Worm (Caenorhabditis elegans) whole organism, dauer: Measurements from ENCODE around the gene C09H10.9.
"Not testable (repeated sequence)": the region's sequence is repeated elsewhere in the genome, so short reads cannot be mapped to it uniquely, and the experiment has no call there.

Source experiments
- unc-62 ChIP-seq: sonication (generic microtip); optimal IDR thresholded peaks from 2 replicates; lab custom pipeline; 2017; ENCODE audit warnings: missing biosample characterization, missing genetic modification reagents, missing genetic modification characterization

C09H10.9 gene

DNA sequence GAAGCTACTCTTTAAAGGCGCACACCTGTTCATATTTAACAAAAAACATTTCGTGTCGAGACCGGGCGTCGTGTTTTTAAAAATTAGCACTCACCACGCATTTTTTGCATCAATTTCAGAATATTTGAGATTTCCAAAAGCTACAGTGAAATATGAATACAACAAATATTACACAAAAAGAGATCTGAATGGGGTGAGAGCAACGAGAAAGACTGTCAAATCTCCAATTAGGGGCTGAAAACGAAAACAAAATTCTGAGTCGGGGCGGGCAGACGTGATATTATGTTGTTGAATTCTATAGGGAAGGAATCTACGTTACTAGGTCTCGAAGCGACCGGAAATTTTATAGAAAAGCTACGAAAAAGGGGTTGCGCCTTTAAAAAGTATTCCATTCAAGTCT is 605 bp upstream of the C09H10.9 start, which contains the start of gene C09H10.5:
TSS of gene C09H10.5 (minus strand) at position 101 of the 400 bp plus-strand sequence.
- TF ChIP-seq unc-62 (GFP tag; lab: Kevin White, UChicago), result no peak

DNA sequence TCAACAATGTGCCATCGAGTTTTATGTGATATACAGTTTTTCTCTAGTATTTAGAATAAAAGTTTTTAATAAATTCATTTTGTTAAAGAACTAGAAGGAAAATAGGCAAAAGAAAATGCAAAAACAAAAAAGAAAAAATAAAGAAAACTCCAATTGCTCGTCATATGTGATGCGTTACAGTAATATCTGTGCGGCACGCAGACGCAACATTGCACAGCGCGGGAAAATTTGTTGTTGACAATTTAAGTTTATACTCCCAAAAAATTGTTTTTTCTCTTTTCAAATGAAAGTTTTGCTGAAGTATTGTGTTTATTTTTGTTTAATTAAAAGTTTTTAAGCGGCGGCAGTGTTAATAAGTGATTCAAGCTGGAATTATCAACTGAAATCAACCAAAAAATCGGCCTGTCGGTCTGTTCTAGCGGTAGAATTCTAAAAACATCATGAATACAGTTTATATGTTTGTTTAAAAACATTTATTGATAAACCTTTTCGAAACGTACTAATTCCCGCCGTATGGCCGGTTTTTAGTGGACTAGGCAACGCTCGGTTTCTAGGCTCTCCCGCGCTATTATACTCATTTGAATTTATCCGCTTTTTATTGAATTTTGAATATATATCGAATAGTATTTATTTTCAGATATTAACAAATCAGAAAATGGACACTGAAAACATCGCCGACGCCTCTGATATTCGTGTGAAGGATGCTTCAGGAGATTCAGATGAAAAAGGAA is 1.9 kb downstream of the C09H10.9 start, which contains the start of gene nasp-1:
TSS of gene nasp-1 (plus strand) at position 632 of the 731 bp plus-strand sequence.
- TF ChIP-seq unc-62 (GFP tag; lab: Kevin White, UChicago), result no peak

DNA sequence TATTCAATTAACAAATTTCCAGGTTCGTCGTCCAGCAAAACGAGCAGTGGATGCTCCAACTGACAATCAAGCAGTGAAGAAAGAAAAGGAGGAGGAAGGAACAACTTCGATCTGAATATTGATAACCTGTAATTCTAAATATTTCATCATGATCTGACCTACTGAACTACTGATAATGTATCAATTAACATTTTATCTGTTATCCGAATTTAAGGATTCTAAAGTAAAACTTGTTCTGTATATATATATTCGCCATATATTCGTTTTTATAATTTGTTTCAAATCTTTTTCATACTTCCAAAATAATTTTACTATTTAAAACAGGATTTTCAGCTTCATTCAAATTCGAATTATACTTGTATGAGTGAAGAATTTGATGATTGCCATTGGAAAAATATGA is 3.6 kb downstream of the C09H10.9 start, which contains the start of gene apc-17:
TSS of gene apc-17 (plus strand) at position 301 of the 400 bp plus-strand sequence.
- no peak for TF ChIP-seq unc-62 (GFP tag; lab: Kevin White, UChicago)

DNA sequence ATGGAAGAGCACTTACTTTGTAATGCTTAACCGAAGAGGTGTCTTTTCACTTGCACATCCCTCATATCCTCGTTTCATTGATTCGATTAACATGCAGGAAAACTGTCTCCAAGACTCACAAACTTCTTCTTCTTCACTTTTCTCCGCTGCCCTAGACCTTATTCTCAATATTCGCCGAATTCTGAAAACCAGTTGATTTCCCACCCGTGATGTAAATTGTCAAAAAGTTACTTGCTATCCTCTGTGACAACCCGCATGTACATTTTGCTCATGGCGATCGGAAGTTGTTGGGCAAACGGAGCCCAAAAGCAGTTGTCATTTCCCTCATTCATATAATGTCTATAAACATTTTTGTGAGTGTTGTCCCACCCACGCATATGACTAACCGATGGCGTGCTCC is 6.2 kb downstream of the C09H10.9 start:
- no peak for TF ChIP-seq unc-62 (GFP tag; lab: Kevin White, UChicago)

DNA sequence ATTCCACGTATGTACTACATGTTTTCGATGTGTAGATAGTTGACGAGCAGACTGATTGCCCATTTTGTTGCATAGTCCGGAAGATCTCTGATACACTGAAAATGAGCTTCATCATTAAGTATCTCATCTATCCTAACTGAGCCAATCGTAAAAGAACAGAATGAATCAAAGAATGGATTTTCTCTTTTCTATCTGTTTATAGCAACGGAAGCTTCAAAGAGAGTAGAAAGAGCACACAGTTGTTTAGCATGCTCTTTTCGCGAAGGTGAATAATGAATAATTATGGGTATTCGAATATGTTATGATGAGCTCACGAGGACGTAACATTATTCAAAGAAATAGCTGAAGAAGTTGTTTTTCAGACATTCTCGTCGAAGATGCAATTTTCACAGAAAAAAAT is 6.8 kb downstream of the C09H10.9 start, which contains the start of gene glb-4:
TSS of gene glb-4 (minus strand) at position 101 of the 400 bp plus-strand sequence.
- TF ChIP-seq unc-62 (GFP tag; lab: Kevin White, UChicago), result no peak

DNA sequence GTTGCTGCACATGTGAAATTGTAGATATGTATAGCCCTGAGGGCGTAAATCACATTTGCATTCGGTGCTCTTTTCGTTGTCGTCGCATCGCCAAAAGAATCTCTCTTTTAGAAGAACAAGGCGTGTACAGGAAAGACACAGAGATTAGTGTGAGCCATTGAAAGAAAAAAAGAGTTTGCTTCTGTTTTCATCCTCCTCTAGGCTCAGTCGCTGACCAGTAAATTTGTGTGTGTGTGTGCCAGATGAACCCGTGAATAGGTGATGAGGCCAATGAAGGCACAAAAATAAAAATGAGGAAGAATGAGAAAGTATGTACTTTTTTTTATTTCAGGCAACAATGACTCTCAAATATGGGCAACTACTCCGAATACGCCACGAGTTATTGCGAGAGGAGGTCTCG is 8.2 kb downstream of the C09H10.9 start, which contains the start of gene mat-2:
TSS of gene mat-2 (plus strand) at position 301 of the 400 bp plus-strand sequence.
- TF ChIP-seq unc-62 (GFP tag; lab: Kevin White, UChicago), result no peak

DNA sequence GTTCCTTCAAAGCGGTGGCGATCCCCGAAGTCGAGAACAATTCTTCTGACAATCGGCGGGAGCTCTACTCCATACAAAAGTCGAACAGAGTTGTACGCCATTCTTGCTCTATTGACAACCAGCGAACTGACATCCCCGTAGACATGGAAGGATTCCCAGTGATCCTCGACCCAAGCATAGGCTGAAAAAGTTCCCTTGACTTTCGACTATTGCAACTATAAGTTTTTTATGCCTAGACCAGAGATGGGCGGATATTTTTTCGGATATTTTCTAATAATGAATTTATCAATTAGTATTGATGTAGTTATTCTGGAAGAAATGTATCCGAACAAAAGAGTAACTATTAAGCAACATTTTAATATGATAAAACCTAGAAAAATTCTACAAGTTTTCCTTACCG is 17.5 kb downstream of the C09H10.9 start, which contains the start of gene W10C6.2:
TSS of gene W10C6.2 (minus strand) at position 101 of the 400 bp plus-strand sequence.
- not testable (repeated sequence) for TF ChIP-seq unc-62 (GFP tag; lab: Kevin White, UChicago)

DNA sequence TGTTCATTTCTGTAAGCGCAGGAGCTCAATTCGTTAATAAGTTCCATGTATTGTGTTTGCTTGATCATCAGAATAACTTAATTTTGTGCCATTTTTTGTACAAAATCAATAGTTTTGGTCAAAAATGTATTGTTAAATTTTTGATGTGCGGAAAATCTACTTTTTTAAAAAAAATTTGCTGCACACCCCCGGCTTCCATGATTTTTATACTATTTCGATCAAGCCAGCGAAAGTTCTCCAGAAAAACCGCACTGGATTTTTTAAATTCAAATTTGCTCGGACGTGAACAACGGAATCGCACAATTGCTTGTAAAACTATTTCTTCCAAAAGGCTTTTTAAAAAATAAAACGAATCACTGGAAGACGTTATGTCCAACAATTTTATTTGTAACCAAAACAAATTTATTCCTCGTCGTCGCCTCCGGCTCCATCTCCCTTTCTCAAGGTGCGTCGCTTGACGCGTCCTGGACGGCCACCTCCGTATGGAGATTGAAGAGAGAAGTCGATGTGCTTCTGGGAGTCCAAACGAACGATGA is 20.9 kb downstream of the C09H10.9 start:
- TF ChIP-seq unc-62 (GFP tag; lab: Kevin White, UChicago), result no peak

DNA sequence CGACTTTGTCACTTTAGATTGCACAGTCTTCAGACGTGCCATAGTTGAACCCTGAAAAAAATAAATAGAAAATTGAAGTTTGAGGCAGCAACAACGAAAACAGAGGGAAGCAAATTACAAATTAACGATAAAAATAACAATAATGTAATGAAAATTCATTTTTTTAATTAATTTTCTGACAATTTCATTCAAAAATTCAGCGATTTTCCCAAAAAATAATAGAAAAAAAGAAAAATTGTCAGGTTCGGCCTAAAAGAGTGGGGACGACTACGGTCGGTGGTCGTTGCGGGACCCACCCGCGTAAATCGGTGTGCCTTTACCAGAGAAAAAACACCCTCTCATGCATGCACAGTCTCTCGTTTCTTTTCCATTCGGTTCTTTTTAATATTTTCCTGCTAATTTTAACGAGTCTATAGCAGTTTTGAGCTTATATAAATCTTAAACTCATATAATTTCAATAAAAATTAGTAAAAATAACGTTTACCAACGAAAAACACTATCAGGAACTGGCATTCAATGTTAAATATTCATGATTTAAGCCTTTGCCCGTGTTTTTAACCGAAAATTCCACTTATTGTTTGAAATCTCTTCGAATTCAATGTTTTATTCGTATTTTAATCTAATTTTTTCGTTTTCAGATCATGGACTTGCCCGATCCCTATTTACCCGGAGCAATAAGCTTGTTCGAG is 22.2 kb downstream of the C09H10.9 start, which contains the start of the genes rps-9 and lsm-1:
TSS of gene rps-9 (minus strand) at position 51 of the 689 bp plus-strand sequence.
TSS of gene lsm-1 (plus strand) at position 639 of the 689 bp plus-strand sequence.
- TF ChIP-seq unc-62 (GFP tag; lab: Kevin White, UChicago), result no peak

DNA sequence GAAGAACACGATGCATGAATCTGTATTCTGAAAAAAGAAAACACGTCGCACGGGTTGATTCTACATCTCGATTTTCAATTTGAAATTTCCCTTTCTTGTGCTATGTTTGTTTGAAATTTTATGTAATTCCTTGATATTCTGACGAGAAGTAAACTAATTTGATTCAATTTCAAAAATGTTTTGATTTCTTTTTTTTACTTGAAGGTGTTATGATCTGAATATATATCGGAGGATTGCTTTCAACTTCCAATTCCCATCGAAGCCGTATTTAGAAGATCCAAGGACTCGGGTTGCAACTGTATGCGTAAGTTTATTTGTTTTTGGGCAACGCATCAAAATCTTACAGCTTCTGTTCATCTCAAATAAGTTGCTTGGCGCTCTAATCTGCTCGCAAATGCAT is 23.1 kb downstream of the C09H10.9 start, which contains the start of gene F40F8.1:
TSS of gene F40F8.1 (plus strand) at position 301 of the 400 bp plus-strand sequence.
- TF ChIP-seq unc-62 (GFP tag; lab: Kevin White, UChicago), result no peak

DNA sequence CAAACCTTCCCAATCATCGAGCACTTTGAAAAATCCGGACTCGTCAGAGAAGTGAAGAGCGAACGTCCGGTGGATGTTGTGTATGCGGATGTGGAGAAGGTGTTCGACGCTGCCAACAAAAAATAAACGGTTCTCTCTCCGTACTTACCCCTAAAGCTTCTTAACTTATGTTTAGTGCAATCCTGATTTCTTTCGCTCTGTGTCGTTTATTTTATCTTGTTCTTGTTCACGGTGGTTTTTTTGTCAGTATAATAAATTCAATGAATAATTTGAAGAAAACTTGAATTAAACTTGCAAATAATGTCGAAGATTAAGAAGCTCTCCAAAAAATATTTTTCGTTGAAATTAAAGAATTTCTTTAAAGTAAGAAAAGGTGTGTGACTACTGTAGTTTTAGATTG is 24.7 kb downstream of the C09H10.9 start, which contains the start of gene F40F8.3:
TSS of gene F40F8.3 (plus strand) at position 301 of the 400 bp plus-strand sequence.
- no peak for TF ChIP-seq unc-62 (GFP tag; lab: Kevin White, UChicago)

DNA sequence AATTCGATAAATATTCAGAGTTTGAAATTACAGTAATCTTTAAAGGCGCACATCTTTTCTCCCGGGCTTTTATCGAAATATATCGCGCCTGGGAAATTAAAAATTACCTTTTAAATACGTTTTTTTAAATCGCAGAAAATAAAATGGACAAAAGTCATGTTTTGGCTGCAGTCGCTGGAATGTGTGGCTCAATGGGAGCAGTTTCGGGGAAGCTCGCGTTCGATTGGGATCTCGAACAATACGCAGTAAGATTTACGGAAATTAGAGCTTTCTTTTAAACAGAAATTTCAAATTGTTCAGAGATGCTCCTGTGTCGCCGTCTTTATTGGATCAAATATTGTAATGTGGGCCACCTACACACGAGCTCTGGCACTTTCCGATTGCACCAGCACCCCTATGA is 25.3 kb downstream of the C09H10.9 start, which contains the start of gene F40F8.12:
TSS of gene F40F8.12 (plus strand) at position 301 of the 400 bp plus-strand sequence.
- no peak for TF ChIP-seq unc-62 (GFP tag; lab: Kevin White, UChicago)

DNA sequence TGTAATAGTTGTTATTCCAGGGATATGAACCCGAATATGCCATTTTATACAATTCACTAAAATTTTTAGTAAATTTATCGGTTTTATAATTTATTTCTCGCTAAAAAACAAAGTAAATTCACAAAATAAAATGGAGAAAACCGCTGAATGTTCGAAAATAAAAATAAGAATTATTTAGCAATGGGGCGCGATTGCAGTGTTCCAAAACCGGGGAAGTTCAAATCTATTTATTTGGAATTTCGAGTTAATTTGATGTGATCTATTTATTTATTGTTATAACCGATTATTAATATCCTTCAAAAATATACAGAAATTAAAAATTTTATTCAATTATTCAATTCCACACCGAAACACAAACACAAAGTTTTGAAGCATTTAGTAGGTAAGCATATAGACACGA is 28.3 kb downstream of the C09H10.9 start, which contains the start of gene F40F8.11:
TSS of gene F40F8.11 (minus strand) at position 49 of the 400 bp plus-strand sequence.
- no peak for TF ChIP-seq unc-62 (GFP tag; lab: Kevin White, UChicago)

DNA sequence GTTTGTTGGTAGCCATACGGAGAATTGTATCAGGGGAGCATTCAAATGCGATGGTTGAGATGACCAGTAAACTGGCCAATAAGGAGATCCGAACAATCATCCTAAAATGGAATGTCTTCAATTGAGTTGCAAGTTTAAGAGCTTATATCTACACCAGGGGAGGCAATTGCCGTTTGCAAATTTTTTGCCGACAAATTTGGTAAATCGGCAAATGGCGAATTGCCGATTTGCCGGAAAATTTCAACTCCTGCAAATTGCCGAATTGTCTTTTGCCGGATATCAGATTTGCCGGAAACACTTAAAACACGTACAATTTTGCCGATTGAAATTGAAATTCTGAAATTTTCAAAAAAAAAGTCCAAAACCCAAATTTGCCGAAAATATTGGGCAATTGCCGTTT is 30.6 kb downstream of the C09H10.9 start, which contains the start of gene F40F8.5:
TSS of gene F40F8.5 (minus strand) at position 101 of the 400 bp plus-strand sequence.
- no peak for TF ChIP-seq unc-62 (GFP tag; lab: Kevin White, UChicago)

DNA sequence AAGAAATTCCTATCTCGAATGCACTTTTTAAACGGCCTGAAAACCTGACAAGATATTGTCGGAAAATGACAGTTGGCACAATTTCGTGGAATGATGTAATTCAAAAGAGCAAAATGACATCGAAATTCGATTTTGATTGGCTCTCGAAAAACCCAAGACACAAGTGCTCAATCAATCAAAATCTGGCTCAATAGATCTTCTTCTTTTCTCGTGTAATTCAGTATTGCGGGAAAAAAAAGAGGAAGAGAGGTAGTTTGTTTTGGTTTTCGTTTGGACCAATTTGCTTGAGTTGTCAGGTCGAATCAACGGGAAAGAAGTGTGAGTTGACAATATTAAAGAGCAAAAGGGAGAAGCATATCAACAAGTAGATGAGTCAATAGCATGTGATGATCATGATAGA is 31.5 kb downstream of the C09H10.9 start:
- TF ChIP-seq unc-62 (GFP tag; lab: Kevin White, UChicago), result no peak
